Worm (Caenorhabditis elegans) whole organism, early embryonic: ENCODE measurements around the gene C47E8.1.

Source experiments
- B0310.2 ChIP-seq: sonication (generic microtip); optimal IDR thresholded peaks from 2 replicates; lab custom pipeline; 2016; ENCODE audit warnings: mild to moderate bottlenecking, missing genetic modification characterization, missing compliant biosample characterization
- F13C5.2 ChIP-seq: sonication (generic microtip); optimal IDR thresholded peaks from 2 replicates; lab custom pipeline; 2017; ENCODE audit warnings: mild to moderate bottlenecking, missing genetic modification characterization, inconsistent platforms, missing compliant biosample characterization
- aly-1 ChIP-seq: sonication (generic microtip); optimal IDR thresholded peaks from 2 replicates; lab custom pipeline; 2016; ENCODE audit warnings: missing genetic modification characterization, missing compliant biosample characterization
- ama-1 ChIP-seq: fragments of 150-350 bp; optimal IDR thresholded peaks from 2 replicates; lab custom pipeline; 2014
- ceh-13 ChIP-seq: fragments of 200-800 bp; sonication (Bioruptor generic); optimal IDR thresholded peaks from 2 replicates; lab custom pipeline; 2018; ENCODE audit warnings: mild to moderate bottlenecking, missing genetic modification characterization, missing compliant biosample characterization
- ceh-36 ChIP-seq: sonication (generic microtip); optimal IDR thresholded peaks from 2 replicates; lab custom pipeline; 2016; ENCODE audit warnings: missing genetic modification characterization, inconsistent platforms, missing compliant biosample characterization
- ets-7 ChIP-seq: sonication (generic microtip); optimal IDR thresholded peaks from 2 replicates; lab custom pipeline; 2016; ENCODE audit warnings: missing genotype, missing genetic modification characterization, missing compliant biosample characterization
- flt-1 ChIP-seq: fragments of 200-800 bp; sonication (Bioruptor generic); IDR thresholded peaks from 2 replicates; pipeline ENCODE4 v1.3.6; 2022; ENCODE audit warnings: missing genetic modification characterization, missing compliant biosample characterization
- hmbx-1 ChIP-seq: sonication (generic microtip); optimal IDR thresholded peaks from 2 replicates; lab custom pipeline; 2016; ENCODE audit warnings: mild to moderate bottlenecking, missing genetic modification characterization, missing compliant biosample characterization
- hmg-4 ChIP-seq: fragments of 200-800 bp; sonication (Bioruptor generic); optimal IDR thresholded peaks from 2 replicates; lab custom pipeline; 2018; ENCODE audit warnings: mild to moderate bottlenecking, missing genetic modification characterization, missing compliant biosample characterization
- hnd-1 ChIP-seq: sonication (generic microtip); optimal IDR thresholded peaks from 2 replicates; lab custom pipeline; 2016; ENCODE audit warnings: missing genetic modification characterization, missing compliant biosample characterization
- pes-1 ChIP-seq: fragments of 200-800 bp; sonication (Bioruptor generic); IDR thresholded peaks from 2 replicates; pipeline ENCODE4 v1.3.6; 2022; ENCODE audit warnings: missing genetic modification reagents, missing genetic modification characterization, missing compliant biosample characterization
- scrt-1 ChIP-seq: fragments of 200-800 bp; sonication (Bioruptor generic); IDR thresholded peaks from 2 replicates; pipeline ENCODE4 v1.3.6; 2022; ENCODE audit warnings: missing genetic modification characterization, missing compliant biosample characterization
- sea-1 ChIP-seq: fragments of 200-800 bp; sonication (Bioruptor generic); conservative IDR thresholded peaks from 2 replicates; pipeline ENCODE4 v1.3.6; 2022; ENCODE audit warnings: missing genetic modification characterization, missing compliant biosample characterization
- tbx-11 ChIP-seq: fragments of 200-800 bp; sonication (Bioruptor generic); IDR thresholded peaks from 2 replicates; pipeline ENCODE4 v1.3.6; 2022; ENCODE audit warnings: missing genetic modification characterization, missing compliant biosample characterization
- tbx-37 ChIP-seq: fragments of 200-800 bp; sonication (Bioruptor generic); conservative IDR thresholded peaks from 2 replicates; pipeline ENCODE4 v1.3.6; 2022; ENCODE audit warnings: missing genetic modification reagents, missing genetic modification characterization, missing compliant biosample characterization
- tra-4 ChIP-seq: sonication (generic microtip); optimal IDR thresholded peaks from 2 replicates; lab custom pipeline; 2017; ENCODE audit warnings: missing genetic modification characterization, missing compliant biosample characterization

Gene C47E8.1

ce11 chrV:14698005-14698404, 32.2 kb downstream of the C47E8.1 start:
- TF ChIP-seq ceh-13 (GFP tag; lab: Kevin White, UChicago) (no peak), ama-1 (lab: Kevin White, UChicago) (no peak), aly-1 (tag; lab: Kevin White, UChicago) (no peak), pes-1 (GFP tag; lab: Robert Waterston, UW) (no peak), sea-1 (no peak), hmbx-1 (tag; lab: Kevin White, UChicago) (no peak), ets-7 (tag; lab: Kevin White, UChicago) (no peak), tbx-37 (GFP tag; lab: Robert Waterston, UW) (no peak), hnd-1 (tag; lab: Kevin White, UChicago) (no peak), tbx-11 (GFP tag; lab: Robert Waterston, UW) (no peak), scrt-1 (GFP tag; lab: Robert Waterston, UW) (no peak), F13C5.2 (tag; lab: Kevin White, UChicago) (no peak), tra-4 (tag; lab: Kevin White, UChicago) (no peak), ceh-36 (tag; lab: Kevin White, UChicago) (no peak), flt-1 (GFP tag; lab: Robert Waterston, UW) (no peak), hmg-4 (GFP tag; lab: Kevin White, UChicago) (no peak), B0310.2 (tag; lab: Kevin White, UChicago) (no peak)

ce11 chrV:14698666-14699065, 32.8 kb downstream of the C47E8.1 start, which contains the start of gene set-5:
TSS of gene set-5 (plus strand) at chrV:14698966.
- TF ChIP-seq hnd-1 (tag; lab: Kevin White, UChicago): no peak
- TF ChIP-seq ceh-36 (tag; lab: Kevin White, UChicago): no peak
- TF ChIP-seq tra-4 (tag; lab: Kevin White, UChicago): no peak
- no peak for TF ChIP-seq scrt-1 (GFP tag; lab: Robert Waterston, UW)
- no peak for TF ChIP-seq ets-7 (tag; lab: Kevin White, UChicago)
- TF ChIP-seq aly-1 (tag; lab: Kevin White, UChicago): no peak

- TF ChIP-seq hnd-1 (tag; lab: Kevin White, UChicago): no peak
- no peak for TF ChIP-seq flt-1 (GFP tag; lab: Robert Waterston, UW)
- no peak for TF ChIP-seq B0310.2 (tag; lab: Kevin White, UChicago)
- TF ChIP-seq hmg-4 (GFP tag; lab: Kevin White, UChicago): no peak
- TF ChIP-seq pes-1 (GFP tag; lab: Robert Waterston, UW): no peak
- TF ChIP-seq ceh-13 (GFP tag; lab: Kevin White, UChicago): no peak
- no peak for TF ChIP-seq tra-4 (tag; lab: Kevin White, UChicago)
- no peak for TF ChIP-seq ceh-36 (tag; lab: Kevin White, UChicago)
- TF ChIP-seq F13C5.2 (tag; lab: Kevin White, UChicago): no peak
- no peak for TF ChIP-seq tbx-11 (GFP tag; lab: Robert Waterston, UW)
- no peak for TF ChIP-seq aly-1 (tag; lab: Kevin White, UChicago)
- no peak for TF ChIP-seq tbx-37 (GFP tag; lab: Robert Waterston, UW)
- TF ChIP-seq scrt-1 (GFP tag; lab: Robert Waterston, UW): no peak
- TF ChIP-seq ets-7 (tag; lab: Kevin White, UChicago): no peak
- no peak for TF ChIP-seq sea-1
- TF ChIP-seq ama-1 (lab: Kevin White, UChicago): no peak
- TF ChIP-seq hmbx-1 (tag; lab: Kevin White, UChicago): no peak
Observed at ce11 chrV:14707958-14708357, 42.1 kb downstream of the C47E8.1 start, which contains the start of gene R08A2.9. TSS of gene R08A2.9 (plus strand) at chrV:14708258.

- no peak for TF ChIP-seq pes-1 (GFP tag; lab: Robert Waterston, UW)
- TF ChIP-seq scrt-1 (GFP tag; lab: Robert Waterston, UW): no peak
- no peak for TF ChIP-seq ceh-13 (GFP tag; lab: Kevin White, UChicago)
- no peak for TF ChIP-seq hmg-4 (GFP tag; lab: Kevin White, UChicago)
- TF ChIP-seq tbx-11 (GFP tag; lab: Robert Waterston, UW): no peak
- no peak for TF ChIP-seq tbx-37 (GFP tag; lab: Robert Waterston, UW)
- no peak for TF ChIP-seq B0310.2 (tag; lab: Kevin White, UChicago)
- TF ChIP-seq ama-1 (lab: Kevin White, UChicago): no peak
- TF ChIP-seq ets-7 (tag; lab: Kevin White, UChicago): no peak
- no peak for TF ChIP-seq hnd-1 (tag; lab: Kevin White, UChicago)
- no peak for TF ChIP-seq F13C5.2 (tag; lab: Kevin White, UChicago)
Observed at ce11 chrV:14711077-14711476, 45.2 kb downstream of the C47E8.1 start, which contains the start of gene ssp-33. TSS of gene ssp-33 (plus strand) at chrV:14711377.

- no peak for TF ChIP-seq ceh-13 (GFP tag; lab: Kevin White, UChicago)
- no peak for TF ChIP-seq tra-4 (tag; lab: Kevin White, UChicago)
- TF ChIP-seq hnd-1 (tag; lab: Kevin White, UChicago): no peak
- TF ChIP-seq sea-1: no peak
- no peak for TF ChIP-seq hmbx-1 (tag; lab: Kevin White, UChicago)
- TF ChIP-seq pes-1 (GFP tag; lab: Robert Waterston, UW): no peak
- TF ChIP-seq ama-1 (lab: Kevin White, UChicago): no peak
- TF ChIP-seq ceh-36 (tag; lab: Kevin White, UChicago): no peak
- no peak for TF ChIP-seq tbx-37 (GFP tag; lab: Robert Waterston, UW)
- TF ChIP-seq aly-1 (tag; lab: Kevin White, UChicago): no peak
- no peak for TF ChIP-seq B0310.2 (tag; lab: Kevin White, UChicago)
- TF ChIP-seq tbx-11 (GFP tag; lab: Robert Waterston, UW): no peak
- TF ChIP-seq F13C5.2 (tag; lab: Kevin White, UChicago): no peak
- no peak for TF ChIP-seq flt-1 (GFP tag; lab: Robert Waterston, UW)
- no peak for TF ChIP-seq hmg-4 (GFP tag; lab: Kevin White, UChicago)
Observed at ce11 chrV:14712316-14712715, 46.5 kb downstream of the C47E8.1 start, which contains the start of gene R08A2.5. TSS of gene R08A2.5 (plus strand) at chrV:14712616.

ce11 chrV:14715608-14716007, 49.8 kb downstream of the C47E8.1 start, which contains the start of gene R08A2.2:
TSS of gene R08A2.2 (minus strand) at chrV:14715708.
- TF ChIP-seq ceh-13 (GFP tag; lab: Kevin White, UChicago) (no peak), ama-1 (lab: Kevin White, UChicago) (no peak)

- no peak for TF ChIP-seq hnd-1 (tag; lab: Kevin White, UChicago)
- TF ChIP-seq scrt-1 (GFP tag; lab: Robert Waterston, UW): no peak
- TF ChIP-seq sea-1: no peak
- no peak for TF ChIP-seq flt-1 (GFP tag; lab: Robert Waterston, UW)
- TF ChIP-seq hmg-4 (GFP tag; lab: Kevin White, UChicago): no peak
- no peak for TF ChIP-seq tbx-11 (GFP tag; lab: Robert Waterston, UW)
Observed at ce11 chrV:14716114-14716513, 50.3 kb downstream of the C47E8.1 start, which contains the start of gene fbxa-147. TSS of gene fbxa-147 (plus strand) at chrV:14716499.
